Fruit fly (Drosophila melanogaster): ENCODE measurements around the gene cnc.

The cnc gene

dm6 chr3R:23143440-23143839 lies 83.1 kb downstream of the cnc start:
- TF ChIP-seq CG8478 (optimal IDR thresholded peaks at IDR 0.05) (no peak), CTCF (optimal IDR thresholded peaks at IDR 0.05) (no peak)

DNA sequence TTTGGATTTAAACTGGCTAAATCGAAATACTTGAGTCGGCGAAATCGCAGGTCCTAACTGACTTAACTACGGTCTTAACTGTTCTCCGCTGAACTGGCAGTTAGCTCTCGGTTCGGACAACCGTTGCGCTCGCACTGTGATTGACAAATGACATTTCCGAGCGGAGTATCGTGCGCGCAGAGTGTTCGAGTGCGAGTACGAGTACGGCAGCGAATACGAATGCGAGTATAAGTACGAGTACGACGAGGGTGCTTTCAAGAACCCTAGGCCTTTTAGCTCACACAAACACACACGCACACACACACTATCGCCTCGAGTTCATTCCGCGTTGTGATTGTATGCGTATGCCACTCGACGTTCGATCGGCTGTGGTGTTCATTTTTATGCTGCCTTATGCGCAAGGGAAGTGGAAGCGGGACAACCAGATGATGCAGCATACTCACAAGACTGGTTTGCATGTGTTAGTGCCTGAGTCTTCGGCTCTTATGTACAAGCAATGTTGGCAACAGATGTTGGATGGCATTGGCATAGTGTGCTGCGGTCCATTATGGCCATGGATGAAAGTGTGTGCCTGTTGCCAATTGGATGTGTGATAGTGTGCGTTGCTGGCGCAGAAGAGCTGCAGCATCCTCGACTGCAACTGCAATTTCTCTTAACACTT lies 84.7 kb downstream of the cnc start, which contains the start of gene hh:
Gene hh, minus strand, starts transcription at position 229 of the 661 bp plus-strand sequence.
- no peak for TF ChIP-seq CG8478 (optimal IDR thresholded peaks at IDR 0.05)
- no peak for TF ChIP-seq CTCF (optimal IDR thresholded peaks at IDR 0.05)

- TF ChIP-seq CG8478 (optimal IDR thresholded peaks at IDR 0.05) (no peak), CTCF (optimal IDR thresholded peaks at IDR 0.05) (no peak)
Measured at dm6 chr3R:23141113-23141512, 85.4 kb downstream of the cnc start.

DNA sequence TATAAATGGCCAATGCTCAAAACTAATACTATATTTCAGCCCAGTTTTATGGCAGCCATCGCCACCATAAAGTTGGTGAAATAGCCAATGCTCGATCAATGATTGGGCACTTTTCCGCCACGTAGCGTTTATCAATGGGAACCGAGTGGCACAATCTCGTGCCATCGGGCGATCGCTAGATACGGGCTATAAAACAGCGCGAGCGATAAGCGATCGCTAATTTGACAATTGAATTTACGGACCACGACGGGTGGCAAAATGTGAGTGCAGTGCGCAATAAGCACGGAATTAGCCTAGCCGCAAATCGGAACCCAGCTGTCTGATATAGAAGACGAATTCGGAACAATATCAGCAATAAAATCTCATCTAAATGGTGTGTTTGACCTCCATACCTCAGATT lies 86.2 kb downstream of the cnc start:
- TF ChIP-seq CTCF (optimal IDR thresholded peaks at IDR 0.05) (no peak), CG8478 (optimal IDR thresholded peaks at IDR 0.05) (no peak)

- no peak for TF ChIP-seq CTCF (optimal IDR thresholded peaks at IDR 0.05)
Measured at dm6 chr3R:23139634-23140010, 86.9 kb downstream of the cnc start.

DNA sequence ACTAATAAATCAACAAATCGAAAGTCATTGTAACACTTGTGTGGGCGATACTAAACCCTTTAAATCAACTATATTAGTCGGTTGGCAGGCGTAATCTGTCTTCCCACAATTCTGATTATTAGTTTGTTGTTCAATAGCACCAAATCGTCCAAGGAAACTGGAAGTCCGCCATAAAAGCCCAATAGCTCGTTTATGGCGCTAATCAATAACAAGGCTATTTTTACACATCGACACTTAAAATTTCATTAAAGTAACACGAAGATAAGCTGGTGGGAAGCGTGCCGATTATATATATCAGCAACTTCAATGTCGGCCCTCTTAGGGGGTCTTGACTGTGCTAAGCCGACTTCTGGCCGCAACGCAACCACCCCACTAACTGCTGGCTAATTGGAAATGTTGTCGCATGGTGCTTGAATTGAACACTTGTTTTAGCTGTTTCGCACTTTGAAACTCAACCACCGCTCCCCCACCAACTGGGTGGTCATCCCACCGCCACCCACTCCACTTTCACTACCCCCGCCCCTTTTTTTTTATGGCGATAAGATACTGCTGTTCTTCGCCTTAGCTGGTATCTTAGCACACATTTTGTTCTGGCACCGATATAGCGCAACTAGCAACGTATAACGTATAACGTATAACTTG lies 87.4 kb downstream of the cnc start:
- TF ChIP-seq CG8478 (optimal IDR thresholded peaks at IDR 0.05) (no peak), CTCF (optimal IDR thresholded peaks at IDR 0.05) (no peak)

DNA sequence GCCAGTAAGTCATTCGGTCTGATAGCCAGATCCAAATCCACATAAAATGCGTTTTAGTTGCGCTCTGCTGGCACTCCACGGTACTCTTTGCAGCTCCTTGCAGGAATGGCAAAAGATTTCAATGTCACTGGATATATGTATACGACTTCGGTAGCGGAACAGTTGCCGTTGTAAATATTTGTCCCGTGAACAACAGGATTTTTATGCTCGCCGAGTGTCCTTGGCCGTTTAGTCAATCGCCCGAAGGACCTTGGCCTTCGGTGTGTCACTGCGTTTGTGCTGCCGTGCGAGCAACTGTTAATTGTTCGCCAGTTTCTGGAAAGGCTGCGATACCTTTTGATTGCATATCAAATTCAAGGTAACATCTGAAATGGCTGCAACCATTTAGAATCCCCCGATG lies 88.1 kb downstream of the cnc start:
- TF ChIP-seq CTCF (optimal IDR thresholded peaks at IDR 0.05) (no peak), CG8478 (optimal IDR thresholded peaks at IDR 0.05) (no peak)
